Fruit fly (Drosophila melanogaster): ENCODE results near the gene Twdlalpha.

Twdlalpha gene

DNA sequence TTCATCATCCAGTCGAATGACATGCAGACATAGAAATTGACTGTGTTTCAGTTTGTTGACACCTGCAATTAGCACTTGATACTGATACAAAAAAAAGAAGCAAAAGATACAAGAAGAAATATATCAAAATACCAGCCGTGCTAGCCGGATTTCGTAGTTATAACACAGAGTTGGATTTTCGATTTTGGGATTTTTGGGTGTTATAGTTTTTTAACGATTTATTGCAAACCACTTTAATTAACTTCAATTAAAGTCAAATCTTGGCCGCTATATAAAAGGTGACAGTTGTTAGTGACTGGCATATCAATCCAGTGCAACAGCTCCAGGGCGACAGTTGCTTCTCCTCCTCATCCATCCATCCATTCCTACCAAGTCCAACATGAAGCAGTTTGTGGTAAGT lies 11.9 kb upstream of the Twdlalpha start, which contains the start of gene TwdlX:
Gene TwdlX, plus strand, starts transcription at position 301 of the 400 bp plus-strand sequence.
- TF ChIP-seq dl (GFP tag; optimal IDR thresholded peaks at IDR 0.05; ENCODE audit: insufficient read depth in 1 of 2, partially characterized antibody in 2 of 2) (no peak), sv (GFP tag; optimal IDR thresholded peaks at IDR 0.05) (no peak), pan (optimal IDR thresholded peaks at IDR 0.05) (no peak), N (GFP tag; optimal IDR thresholded peaks at IDR 0.05) (no peak), Sp1 (GFP tag; optimal IDR thresholded peaks at IDR 0.05) (no peak), dmrt93B (GFP tag; optimal IDR thresholded peaks at IDR 0.05) (no peak), Dif (GFP tag; optimal IDR thresholded peaks at IDR 0.05; ENCODE audit: partially characterized antibody) (no peak), Hnf4 (GFP tag; optimal IDR thresholded peaks at IDR 0.05) (no peak), woc (GFP tag; optimal IDR thresholded peaks at IDR 0.05) (no peak), CG9705 (GFP tag; optimal IDR thresholded peaks at IDR 0.05) (no peak), sage (GFP tag; optimal IDR thresholded peaks at IDR 0.05) (no peak), CrebA (GFP tag; optimal IDR thresholded peaks at IDR 0.05; ENCODE audit: borderline replicate concordance) (no peak), Myc (optimal IDR thresholded peaks at IDR 0.05) (no peak)

DNA sequence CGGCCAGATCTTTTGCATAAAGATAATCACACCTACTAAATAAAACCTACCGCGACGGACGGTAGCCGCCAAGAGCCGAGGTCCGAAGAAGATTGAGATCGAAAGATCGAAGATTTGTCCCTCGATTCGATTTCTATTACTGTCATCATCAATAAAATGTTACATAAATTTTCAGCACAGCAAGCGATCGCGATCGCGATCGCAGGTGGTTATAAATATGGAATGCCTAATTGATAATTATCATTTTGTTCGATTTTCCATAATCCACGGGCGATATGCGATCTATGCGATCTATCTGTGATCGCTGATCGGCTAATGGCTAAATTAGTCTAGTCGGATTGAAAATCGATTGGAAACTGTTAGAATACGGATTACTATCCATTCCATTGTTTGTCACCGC lies 9.4 kb upstream of the Twdlalpha start:
- TF ChIP-seq h (GFP tag; optimal IDR thresholded peaks at IDR 0.05): no peak

DNA sequence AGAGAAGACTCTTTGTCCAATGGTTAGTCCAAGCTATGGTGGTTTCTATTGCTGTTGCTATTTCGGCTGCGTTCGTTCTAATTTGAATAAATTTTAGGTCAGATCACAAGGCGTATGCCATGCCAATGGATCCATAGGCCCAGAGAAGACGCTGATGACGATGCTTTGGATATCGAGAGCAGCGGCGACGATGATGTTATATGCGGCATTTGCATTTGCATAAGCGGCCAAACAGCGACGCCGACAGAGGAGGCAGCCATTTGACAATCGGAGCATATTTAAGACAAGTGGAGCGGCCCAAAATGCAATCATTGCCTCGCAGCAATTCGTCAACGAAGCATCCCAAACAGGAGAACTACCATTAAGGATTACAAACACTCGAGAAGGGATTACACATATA lies 8.0 kb upstream of the Twdlalpha start, which contains the start of gene TwdlY:
Gene TwdlY, plus strand, starts transcription at position 301 of the 400 bp plus-strand sequence.
- TF ChIP-seq Jra (GFP tag; optimal IDR thresholded peaks at IDR 0.05): no peak
- no peak for TF ChIP-seq woc (GFP tag; optimal IDR thresholded peaks at IDR 0.05)
- no peak for TF ChIP-seq CG32264 (GFP tag; optimal IDR thresholded peaks at IDR 0.05)
- no peak for TF ChIP-seq tai (GFP tag; optimal IDR thresholded peaks at IDR 0.05)
- TF ChIP-seq Hr78 (GFP tag; optimal IDR thresholded peaks at IDR 0.05): no peak
- no peak for TF ChIP-seq rgr (GFP tag; optimal IDR thresholded peaks at IDR 0.05)
- TF ChIP-seq OdsH (GFP tag; optimal IDR thresholded peaks at IDR 0.05): no peak
- TF ChIP-seq pan (optimal IDR thresholded peaks at IDR 0.05): no peak
- no peak for TF ChIP-seq Hnf4 (GFP tag; optimal IDR thresholded peaks at IDR 0.05)
- TF ChIP-seq fru (GFP tag; optimal IDR thresholded peaks at IDR 0.05): no peak
- no peak for TF ChIP-seq brk (GFP tag; optimal IDR thresholded peaks at IDR 0.05)
- no peak for TF ChIP-seq ey (GFP tag; optimal IDR thresholded peaks at IDR 0.05)
- TF ChIP-seq psq (GFP tag; optimal IDR thresholded peaks at IDR 0.05): no peak
- TF ChIP-seq foxo (GFP tag; optimal IDR thresholded peaks at IDR 0.05): no peak
- TF ChIP-seq Mio (GFP tag; optimal IDR thresholded peaks at IDR 0.05): no peak
- TF ChIP-seq dl (GFP tag; optimal IDR thresholded peaks at IDR 0.05; ENCODE audit: insufficient read depth in 1 of 2, partially characterized antibody in 2 of 2): no peak

DNA sequence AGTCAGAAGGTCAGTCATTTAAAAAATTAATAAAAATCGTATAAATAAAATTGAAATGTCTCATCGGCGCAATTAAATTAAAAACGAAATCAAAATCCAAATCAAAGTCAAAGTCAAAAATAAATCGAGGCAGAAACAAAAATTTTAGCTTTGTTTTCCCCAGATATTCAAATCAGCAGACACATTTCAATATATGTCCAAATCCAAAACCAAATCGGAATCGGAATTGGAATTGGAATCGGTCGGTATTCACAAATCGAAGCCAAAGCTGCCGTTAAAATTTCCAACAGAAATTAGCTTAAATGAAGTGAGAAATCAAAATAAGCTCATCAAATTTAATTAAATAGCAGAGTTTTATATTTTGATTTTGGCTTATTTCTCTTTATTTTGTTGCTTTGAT lies 6.5 kb upstream of the Twdlalpha start:
- TF ChIP-seq foxo (GFP tag; optimal IDR thresholded peaks at IDR 0.05) (no peak), CG9705 (GFP tag; optimal IDR thresholded peaks at IDR 0.05) (no peak), sv (GFP tag; optimal IDR thresholded peaks at IDR 0.05) (no peak), Sp1 (GFP tag; optimal IDR thresholded peaks at IDR 0.05) (no peak), CrebA (GFP tag; optimal IDR thresholded peaks at IDR 0.05; ENCODE audit: borderline replicate concordance) (no peak), ey (GFP tag; optimal IDR thresholded peaks at IDR 0.05) (no peak)

DNA sequence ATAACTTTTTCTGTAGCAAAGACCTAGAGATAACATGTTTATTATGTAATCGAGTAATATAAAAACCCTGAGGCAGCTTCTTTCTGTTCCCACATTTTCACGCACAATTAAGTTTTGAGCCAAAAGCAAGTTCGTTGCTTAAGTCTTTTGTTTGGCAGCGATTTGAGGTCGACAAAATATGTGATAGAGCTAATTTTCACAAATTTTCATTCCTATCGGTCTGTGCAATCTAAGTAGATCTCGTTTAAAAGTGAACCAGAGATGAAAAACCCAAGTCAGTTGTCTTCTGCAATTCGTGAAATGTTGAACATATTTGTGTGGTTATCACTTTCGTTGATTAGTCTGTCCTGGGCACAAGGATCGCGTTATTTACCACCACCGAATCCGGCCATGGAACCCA lies 4.8 kb upstream of the Twdlalpha start, which contains the start of gene TwdlZ:
Gene TwdlZ, plus strand, starts transcription at position 301 of the 400 bp plus-strand sequence.
- TF ChIP-seq Dfd (GFP tag; optimal IDR thresholded peaks at IDR 0.05): no peak
- TF ChIP-seq CG9705 (GFP tag; optimal IDR thresholded peaks at IDR 0.05): no peak
- TF ChIP-seq N (GFP tag; optimal IDR thresholded peaks at IDR 0.05): no peak
- TF ChIP-seq Rel (GFP tag; optimal IDR thresholded peaks at IDR 0.05): no peak
- no peak for TF ChIP-seq Rel (tag; optimal IDR thresholded peaks at IDR 0.05)

DNA sequence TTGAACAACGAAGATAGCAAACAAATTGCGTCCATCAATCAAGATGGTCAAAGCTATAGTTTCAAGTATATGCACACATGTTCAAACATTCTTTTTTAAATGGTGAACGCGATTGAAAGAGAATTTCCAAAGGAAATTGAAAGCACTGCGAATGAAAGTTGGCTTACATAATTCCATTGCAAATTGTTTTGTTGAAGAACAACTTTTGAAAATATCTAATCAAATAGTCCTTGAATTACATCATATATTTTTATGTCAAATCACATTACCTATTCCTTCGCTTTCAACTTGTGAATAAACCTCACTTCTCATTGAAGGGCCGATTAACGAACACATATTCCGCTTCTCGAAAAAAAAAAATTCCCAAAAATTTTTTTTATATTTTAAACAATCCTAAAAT lies 2.0 kb upstream of the Twdlalpha start, which contains the start of gene CG32568:
Gene CG32568, plus strand, starts transcription at position 301 of the 400 bp plus-strand sequence.
- no peak for TF ChIP-seq tai (GFP tag; optimal IDR thresholded peaks at IDR 0.05)
- no peak for TF ChIP-seq Jra (GFP tag; optimal IDR thresholded peaks at IDR 0.05)
- TF ChIP-seq h (GFP tag; optimal IDR thresholded peaks at IDR 0.05): no peak

All from whole organism, wandering third instar larva.